Worm (Caenorhabditis elegans) whole organism, L1 larva: Measurements from ENCODE around the gene K07E3.4.

Source experiments
- F16B12.6 ChIP-seq: fragments of 150-350 bp; optimal IDR thresholded peaks from 2 replicates; lab custom pipeline; 2014; ENCODE audit warnings: missing biosample characterization, missing genetic modification characterization
- alr-1 ChIP-seq: fragments of 200-800 bp; sonication (Bioruptor generic); optimal IDR thresholded peaks from 2 replicates; lab custom pipeline; 2018; ENCODE audit warnings: borderline replicate concordance, mild to moderate bottlenecking, missing genetic modification characterization, missing compliant biosample characterization
- blmp-1 ChIP-seq: fragments of 150-350 bp; optimal IDR thresholded peaks from 2 replicates; lab custom pipeline; 2014; ENCODE audit warnings: missing biosample characterization, missing genetic modification characterization
- ceh-8 ChIP-seq: fragments of 200-800 bp; sonication (Bioruptor generic); optimal IDR thresholded peaks from 2 replicates; lab custom pipeline; 2018; ENCODE audit warnings: mild to moderate bottlenecking, missing genetic modification characterization, moderate library complexity, missing compliant biosample characterization
- dpl-1 ChIP-seq, 3 experiments: fragments of 150-350 bp in 2 of 3; sonication (generic microtip) in 1 of 3; optimal IDR thresholded peaks; 2 replicates each; lab custom pipeline; 2014 to 2017; ENCODE audit warnings: missing biosample characterization in 3 of 3, missing genetic modification characterization in 3 of 3, missing genetic modification reagents in 3 of 3
- dsc-1 ChIP-seq: sonication (generic microtip); optimal IDR thresholded peaks from 2 replicates; lab custom pipeline; 2016; ENCODE audit warnings: mild to moderate bottlenecking, missing genetic modification characterization, missing compliant biosample characterization
- efl-1 ChIP-seq, 4 experiments: fragments of 150-350 bp; optimal IDR thresholded peaks in 3 of 4; peaks in 1 of 4; 1 replicate in 1 of 4; 2 replicates in 3 of 4; lab custom pipeline; 2014; ENCODE audit warnings: missing biosample characterization in 2 of 4, missing genetic modification characterization in 2 of 4, missing genetic modification reagents in 2 of 4
- egl-27 ChIP-seq, 2 experiments: fragments of 150-350 bp in 1 of 2; sonication (generic microtip); optimal IDR thresholded peaks; 3 replicates each; lab custom pipeline; 2017 to 2018; ENCODE audit warnings: missing biosample characterization in 2 of 2, missing genetic modification characterization in 2 of 2, missing genetic modification reagents in 2 of 2
- elt-3 ChIP-seq, 6 experiments: fragments of 150-350 bp in 1 of 6; sonication (generic microtip); optimal IDR thresholded peaks; 2 replicates each; lab custom pipeline; 2017 to 2018; ENCODE audit warnings: missing biosample characterization in 6 of 6, missing genetic modification characterization in 6 of 6, inconsistent platforms in 1 of 6
- ets-5 ChIP-seq: fragments of 200-800 bp; sonication (Bioruptor generic); IDR thresholded peaks from 2 replicates; pipeline ENCODE4 v1.3.6; 2022; ENCODE audit warnings: missing genetic modification characterization, missing compliant biosample characterization
- fkh-4 ChIP-seq: sonication (generic microtip); optimal IDR thresholded peaks from 2 replicates; lab custom pipeline; 2016; ENCODE audit warnings: missing compliant biosample characterization, missing genetic modification characterization, borderline replicate concordance
- hlh-17 ChIP-seq: fragments of 200-800 bp; sonication (Bioruptor generic); optimal IDR thresholded peaks from 2 replicates; lab custom pipeline; 2018; ENCODE audit warnings: missing genetic modification characterization, mild to moderate bottlenecking, missing compliant biosample characterization, moderate library complexity, borderline replicate concordance
- hpl-2 ChIP-seq: fragments of 150-350 bp; optimal IDR thresholded peaks from 2 replicates; lab custom pipeline; 2014; ENCODE audit warnings: missing biosample characterization, missing genetic modification reagents, missing genetic modification characterization
- irx-1 ChIP-seq: sonication (generic microtip); optimal IDR thresholded peaks from 2 replicates; lab custom pipeline; 2016; ENCODE audit warnings: missing genetic modification characterization, missing compliant biosample characterization
- lin-14 ChIP-seq: fragments of 200-800 bp; sonication (Bioruptor generic); optimal IDR thresholded peaks from 2 replicates; lab custom pipeline; 2018; ENCODE audit warnings: mild to moderate bottlenecking, missing genetic modification characterization, moderate library complexity, missing compliant biosample characterization
- lin-35 ChIP-seq, 2 experiments: fragments of 150-350 bp; optimal IDR thresholded peaks; 2 replicates each; lab custom pipeline; 2014; ENCODE audit warnings: missing biosample characterization in 2 of 2, missing genetic modification characterization in 2 of 2, missing genetic modification reagents in 2 of 2
- lin-39 ChIP-seq: fragments of 150-350 bp; optimal IDR thresholded peaks from 2 replicates; lab custom pipeline; 2014; ENCODE audit warnings: missing biosample characterization, missing genetic modification reagents, missing genetic modification characterization
- lsy-2 ChIP-seq, 2 experiments: fragments of 150-350 bp; optimal IDR thresholded peaks; 2 replicates each; lab custom pipeline; 2014; ENCODE audit warnings: missing biosample characterization in 2 of 2, missing genetic modification characterization in 2 of 2
- mdl-1 ChIP-seq, 2 experiments: fragments of 150-350 bp; optimal IDR thresholded peaks; 2 replicates each; lab custom pipeline; 2014 to 2017; ENCODE audit warnings: missing biosample characterization in 2 of 2, missing genetic modification characterization in 2 of 2, inconsistent platforms in 1 of 2
- mep-1 ChIP-seq: fragments of 150-350 bp; optimal IDR thresholded peaks from 2 replicates; lab custom pipeline; 2014; ENCODE audit warnings: missing biosample characterization, missing genetic modification characterization
- nhr-11 ChIP-seq: fragments of 150-350 bp; optimal IDR thresholded peaks from 2 replicates; lab custom pipeline; 2014; ENCODE audit warnings: missing biosample characterization, missing genetic modification characterization
- nhr-19 ChIP-seq: fragments of 200-800 bp; sonication (Bioruptor generic); conservative IDR thresholded peaks from 2 replicates; pipeline ENCODE4 v1.3.6; 2022; ENCODE audit warnings: missing genetic modification characterization, missing compliant biosample characterization
- nhr-20 ChIP-seq: sonication (generic microtip); optimal IDR thresholded peaks from 2 replicates; lab custom pipeline; 2016; ENCODE audit warnings: mild to moderate bottlenecking, missing genetic modification characterization, missing compliant biosample characterization
- nhr-47 ChIP-seq: sonication (generic microtip); optimal IDR thresholded peaks from 2 replicates; lab custom pipeline; 2016; ENCODE audit warnings: mild to moderate bottlenecking, missing genetic modification characterization, moderate library complexity, missing compliant biosample characterization
- nhr-71 ChIP-seq: sonication (generic microtip); optimal IDR thresholded peaks from 2 replicates; lab custom pipeline; 2016; ENCODE audit warnings: mild to moderate bottlenecking, missing genetic modification characterization, moderate library complexity, missing compliant biosample characterization
- nhr-85 ChIP-seq: sonication (generic microtip); peaks from one replicate; lab custom pipeline; 2016; ENCODE audit warnings: missing genetic modification characterization, inconsistent platforms, missing compliant biosample characterization
- nhr-90 ChIP-seq: sonication (generic microtip); optimal IDR thresholded peaks from 2 replicates; lab custom pipeline; 2016; ENCODE audit warnings: mild to moderate bottlenecking, missing genetic modification characterization, missing compliant biosample characterization; ENCODE audit not compliant: poor library complexity
- rnt-1 ChIP-seq: sonication (generic microtip); optimal IDR thresholded peaks from 2 replicates; lab custom pipeline; 2016; ENCODE audit warnings: mild to moderate bottlenecking, missing genetic modification characterization, moderate library complexity, missing compliant biosample characterization
- skn-1 ChIP-seq: fragments of 150-350 bp; optimal IDR thresholded peaks from 2 replicates; lab custom pipeline; 2014; ENCODE audit warnings: missing biosample characterization, missing genetic modification characterization
- snu-23 ChIP-seq: sonication (generic microtip); optimal IDR thresholded peaks from 2 replicates; lab custom pipeline; 2016; ENCODE audit warnings: missing genetic modification characterization, missing compliant biosample characterization
- swsn-7 ChIP-seq: sonication (generic microtip); optimal IDR thresholded peaks from 2 replicates; lab custom pipeline; 2016; ENCODE audit warnings: missing genetic modification characterization, missing compliant biosample characterization
- unc-62 ChIP-seq: fragments of 150-350 bp; optimal IDR thresholded peaks from 2 replicates; lab custom pipeline; 2014; ENCODE audit warnings: missing biosample characterization, missing genetic modification reagents, missing genetic modification characterization
- xbp-1 ChIP-seq: sonication (generic microtip); optimal IDR thresholded peaks from 2 replicates; lab custom pipeline; 2016; ENCODE audit warnings: missing genetic modification characterization, missing compliant biosample characterization
- zag-1 ChIP-seq: fragments of 150-350 bp; optimal IDR thresholded peaks from 2 replicates; lab custom pipeline; 2014; ENCODE audit warnings: missing biosample characterization, missing genetic modification characterization

K07E3.4 gene

ce11 chrX:8117827-8118317, 34.1 kb upstream of the K07E3.4 start:
- TF ChIP-seq nhr-19 (GFP tag; lab: Robert Waterston, UW) (no peak), dsc-1 (tag; lab: Kevin White, UChicago) (peak; percentile 84), blmp-1 (tag; lab: Kevin White, UChicago) (no peak), fkh-4 (tag; lab: Kevin White, UChicago) (peak; percentile 62), ets-5 (GFP tag; lab: Robert Waterston, UW) (no peak)

DNA sequence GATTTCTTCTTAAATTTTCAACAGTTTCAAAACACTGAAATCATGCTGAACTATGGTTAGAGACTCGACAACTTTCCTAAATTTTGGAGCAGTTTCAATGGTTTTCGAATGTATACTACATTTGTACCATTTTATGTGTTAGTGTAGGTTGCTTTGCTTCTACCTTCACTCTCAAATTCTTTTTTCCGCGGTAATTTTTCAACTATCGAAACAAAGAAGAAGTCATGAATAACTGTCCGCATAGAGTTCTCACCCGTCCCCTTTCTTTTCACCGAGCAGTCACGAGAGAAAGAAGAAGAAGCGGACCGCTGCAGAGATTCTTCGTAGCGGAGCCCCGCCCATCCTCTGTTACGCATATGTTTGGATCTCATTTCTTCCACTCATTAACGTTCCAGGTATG, 32.3 kb upstream of the K07E3.4 start, which contains the start of gene hlh-8:
Gene hlh-8, plus strand, starts transcription at position 301 of the 400 bp plus-strand sequence.
- TF ChIP-seq unc-62 (GFP tag; lab: Kevin White, UChicago) (no peak), alr-1 (tag; lab: Kevin White, UChicago) (no peak), nhr-85 (tag; lab: Kevin White, UChicago) (peak; percentile 58)

DNA sequence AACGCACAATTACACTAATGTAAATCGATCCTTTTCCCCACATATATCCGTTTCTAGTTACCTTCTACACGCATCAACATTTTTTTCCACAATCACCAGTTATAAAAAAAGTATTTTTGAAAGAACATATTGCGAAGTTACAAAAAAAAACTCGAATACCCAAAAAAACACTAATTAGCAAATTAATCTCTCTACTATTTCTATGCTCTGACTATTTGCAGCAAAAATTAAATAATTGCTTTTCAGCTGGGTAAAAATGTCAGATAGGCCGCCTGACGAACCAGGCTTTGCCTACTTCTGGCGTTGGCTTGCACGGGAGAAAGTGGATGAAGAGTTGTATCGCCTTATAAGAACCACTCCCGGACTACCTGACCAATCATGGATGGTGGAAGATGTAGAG, 26.4 kb upstream of the K07E3.4 start, which contains the start of gene K07E3.1:
Gene K07E3.1, plus strand, starts transcription at position 247 of the 400 bp plus-strand sequence.
- TF ChIP-seq nhr-85 (tag; lab: Kevin White, UChicago) (peak; percentile 72), hpl-2 (GFP tag; lab: Kevin White, UChicago) (no peak)

- TF ChIP-seq nhr-71: peak; percentile 40
- peak; percentile 28 for TF ChIP-seq swsn-7 (tag; lab: Kevin White, UChicago)
- TF ChIP-seq nhr-11 (tag; lab: Kevin White, UChicago): no peak
- TF ChIP-seq elt-3 (tag; optimal IDR thresholded peaks at IDR 0.05; lab: Kevin White, UChicago): no peak
- TF ChIP-seq nhr-20: peak; percentile 27
- TF ChIP-seq lsy-2 (tag; optimal IDR thresholded peaks at IDR 0.05; lab: Kevin White, UChicago): peak; percentile 21 to 44
- peak in 1 of 3 experiments; percentile 47 for TF ChIP-seq dpl-1 (GFP tag; optimal IDR thresholded peaks at IDR 0.05; lab: Kevin White, UChicago)
- TF ChIP-seq snu-23 (GFP tag; lab: Kevin White, UChicago): peak; percentile 51
- TF ChIP-seq unc-62 (GFP tag; lab: Kevin White, UChicago): no peak
- peak; percentile 58 for TF ChIP-seq rnt-1 (tag; lab: Kevin White, UChicago)
- peak; percentile 16 for TF ChIP-seq xbp-1 (tag; lab: Kevin White, UChicago)
- TF ChIP-seq lin-39 (tag; lab: Kevin White, UChicago): no peak
- TF ChIP-seq efl-1 (optimal IDR thresholded peaks at IDR 0.05; lab: Kevin White, UChicago): peak in 1 of 2 experiments; percentile 18
- peak; percentile 55 to 76 for TF ChIP-seq efl-1 (GFP tag; optimal IDR thresholded peaks at IDR 0.05 in 1 of 2; lab: Kevin White, UChicago)
- TF ChIP-seq irx-1: peak; percentile 2
- no peak for TF ChIP-seq egl-27 (tag; optimal IDR thresholded peaks at IDR 0.05; lab: Kevin White, UChicago)
- TF ChIP-seq hlh-17: no peak
- peak; percentile 70 for TF ChIP-seq mep-1 (tag; lab: Kevin White, UChicago)
- peak; percentile 8 for TF ChIP-seq nhr-90 (tag; lab: Kevin White, UChicago)
- TF ChIP-seq zag-1 (tag; lab: Kevin White, UChicago): no peak
- TF ChIP-seq F16B12.6 (tag; lab: Kevin White, UChicago): peak; percentile 90
- peak in 1 of 2 experiments; percentile 27 for TF ChIP-seq lin-35 (GFP tag; optimal IDR thresholded peaks at IDR 0.05; lab: Kevin White, UChicago)
- TF ChIP-seq ceh-8 (GFP tag; lab: Kevin White, UChicago): no peak
- peak in 1 of 2 experiments; percentile 33 for TF ChIP-seq mdl-1 (tag; optimal IDR thresholded peaks at IDR 0.05; lab: Kevin White, UChicago)
- peak; percentile 49 for TF ChIP-seq nhr-47 (tag; lab: Kevin White, UChicago)
- TF ChIP-seq lin-14 (GFP tag; lab: Kevin White, UChicago): peak; percentile 52
- peak; percentile 31 for TF ChIP-seq skn-1
- TF ChIP-seq nhr-19 (GFP tag; lab: Robert Waterston, UW): 0 out of 2 replicates have a peak, but pooled peaks have one; percentile 17
- no peak for TF ChIP-seq blmp-1 (tag; lab: Kevin White, UChicago)
Measured at ce11 chrX:8109531-8109930, 25.7 kb upstream of the K07E3.4 start.
